Fruit fly (Drosophila melanogaster) whole organism, prepupa: Measurements from ENCODE around the gene CG34290.
A peak's percentile ranks its signal among the peaks of the same experiment; 100 is the strongest.

Experiments used
- Blimp-1 ChIP-seq: fragments of 200-800 bp; sonication (Bioruptor generic); optimal IDR thresholded peaks from 3 replicates; lab custom pipeline; 2017; ENCODE audit warnings: missing biosample characterization, missing genetic modification characterization, mild to moderate bottlenecking, moderate library complexity, missing genetic modification reagents
- CG10631 ChIP-seq: fragments of 200-800 bp; sonication (Bioruptor generic); optimal IDR thresholded peaks from 2 replicates; lab custom pipeline; 2016; ENCODE audit warnings: missing biosample characterization, missing genetic modification characterization
- CG10669 ChIP-seq: fragments of 200-800 bp; sonication (Bioruptor generic); optimal IDR thresholded peaks from 3 replicates; lab custom pipeline; 2018; ENCODE audit warnings: missing biosample characterization, mild to moderate bottlenecking, missing genetic modification characterization, moderate library complexity
- CG11294 ChIP-seq: fragments of 200-800 bp; sonication (Bioruptor generic); IDR thresholded peaks from 2 replicates; pipeline ENCODE4 v1.3.6; 2022; ENCODE audit warnings: missing biosample characterization, missing genetic modification characterization
- CG11902 ChIP-seq: fragments of 200-800 bp; sonication (Bioruptor generic); optimal IDR thresholded peaks from 3 replicates; lab custom pipeline; 2016; ENCODE audit warnings: missing biosample characterization, missing genetic modification characterization
- CG15336 ChIP-seq: fragments of 200-800 bp; sonication (Bioruptor generic); IDR thresholded peaks from 2 replicates; pipeline ENCODE4 v1.3.6; 2022; ENCODE audit warnings: missing biosample characterization, missing genetic modification characterization
- CG1621 ChIP-seq: fragments of 200-800 bp; sonication (Bioruptor generic); optimal IDR thresholded peaks from 3 replicates; lab custom pipeline; 2018; ENCODE audit warnings: missing biosample characterization, mild to moderate bottlenecking, missing genetic modification characterization
- CG16779 ChIP-seq: fragments of 200-800 bp; sonication (Bioruptor generic); optimal IDR thresholded peaks from 3 replicates; lab custom pipeline; 2017; ENCODE audit warnings: missing biosample characterization, mild to moderate bottlenecking, missing genetic modification characterization
- CG3032 ChIP-seq: fragments of 200-800 bp; optimal IDR thresholded peaks from 2 replicates; lab custom pipeline; 2019; ENCODE audit warnings: missing biosample characterization, mild to moderate bottlenecking, missing genetic modification characterization, moderate library complexity
- CG31627 ChIP-seq: fragments of 200-800 bp; sonication (Bioruptor generic); optimal IDR thresholded peaks from 3 replicates; lab custom pipeline; 2016; ENCODE audit warnings: missing biosample characterization, missing genetic modification characterization
- CG32006 ChIP-seq: fragments of 200-800 bp; sonication (Bioruptor generic); optimal IDR thresholded peaks from 3 replicates; lab custom pipeline; 2017; ENCODE audit warnings: missing biosample characterization, mild to moderate bottlenecking, missing genetic modification characterization
- CG34406 ChIP-seq: fragments of 200-800 bp; sonication (Bioruptor generic); optimal IDR thresholded peaks from 3 replicates; lab custom pipeline; 2016; ENCODE audit warnings: missing biosample characterization, missing genetic modification characterization
- CG6163 ChIP-seq: fragments of 200-800 bp; sonication (Bioruptor generic); IDR thresholded peaks from 3 replicates; pipeline ENCODE4 v1.3.6; 2022; ENCODE audit warnings: missing biosample characterization, missing genetic modification characterization
- CG6276 ChIP-seq: fragments of 200-800 bp; sonication (Bioruptor generic); optimal IDR thresholded peaks from 2 replicates; lab custom pipeline; 2017; ENCODE audit warnings: missing biosample characterization, mild to moderate bottlenecking, missing genetic modification characterization
- CG6792 ChIP-seq: fragments of 200-800 bp; sonication (Bioruptor generic); optimal IDR thresholded peaks from 3 replicates; lab custom pipeline; 2016; ENCODE audit warnings: missing biosample characterization, missing genetic modification characterization
- CG6854 ChIP-seq: fragments of 200-800 bp; sonication (Bioruptor generic); optimal IDR thresholded peaks from 2 replicates; lab custom pipeline; 2017; ENCODE audit warnings: missing biosample characterization, mild to moderate bottlenecking, missing genetic modification characterization
- CG7368 ChIP-seq: fragments of 200-800 bp; sonication (Bioruptor generic); optimal IDR thresholded peaks from 3 replicates; lab custom pipeline; 2016; ENCODE audit warnings: missing biosample characterization, missing genetic modification characterization
- CG8119 ChIP-seq: fragments of 200-800 bp; sonication (Bioruptor generic); IDR thresholded peaks from 3 replicates; pipeline ENCODE4 v1.3.6; 2022; ENCODE audit warnings: missing biosample characterization, missing genetic modification characterization
- CG8319 ChIP-seq: fragments of 200-800 bp; sonication (Bioruptor generic); optimal IDR thresholded peaks from 3 replicates; lab custom pipeline; 2016; ENCODE audit warnings: missing biosample characterization, missing genetic modification characterization
- CG9139 ChIP-seq: fragments of 200-800 bp; sonication (Bioruptor generic); optimal IDR thresholded peaks from 3 replicates; lab custom pipeline; 2017; ENCODE audit warnings: missing biosample characterization, mild to moderate bottlenecking, missing genetic modification characterization
- Eip75B ChIP-seq: fragments of 200-800 bp; sonication (Bioruptor generic); optimal IDR thresholded peaks from 3 replicates; lab custom pipeline; 2016; ENCODE audit warnings: missing biosample characterization, missing genetic modification characterization
- Eip78C ChIP-seq: fragments of 200-800 bp; sonication (Bioruptor generic); peaks from one replicate; lab custom pipeline; 2016; ENCODE audit warnings: missing biosample characterization, missing genetic modification characterization
- Eip93F ChIP-seq: fragments of 200-800 bp; sonication (Bioruptor generic); optimal IDR thresholded peaks from 2 replicates; lab custom pipeline; 2016; ENCODE audit warnings: missing biosample characterization, mild to moderate bottlenecking, missing genetic modification characterization
- Ets21C ChIP-seq: fragments of 200-800 bp; sonication (Bioruptor generic); optimal IDR thresholded peaks from 3 replicates; lab custom pipeline; 2016; ENCODE audit warnings: missing biosample characterization, missing genetic modification characterization
- Gug ChIP-seq: fragments of 200-800 bp; sonication (Bioruptor generic); IDR thresholded peaks from 2 replicates; pipeline ENCODE4 v1.3.6; 2022; ENCODE audit warnings: missing biosample characterization, missing genetic modification characterization
- Hr38 ChIP-seq: sonication (Bioruptor generic); optimal IDR thresholded peaks from 2 replicates; lab custom pipeline; 2016; ENCODE audit warnings: missing biosample characterization, missing genetic modification characterization
- Hr39 ChIP-seq: fragments of 200-800 bp; sonication (Bioruptor generic); optimal IDR thresholded peaks from 2 replicates; lab custom pipeline; 2016; ENCODE audit warnings: missing biosample characterization, missing genetic modification characterization
- Hr4 ChIP-seq: fragments of 200-800 bp; sonication (Bioruptor generic); optimal IDR thresholded peaks from 3 replicates; lab custom pipeline; 2016; ENCODE audit warnings: missing biosample characterization, missing genetic modification characterization
- Lpt ChIP-seq: fragments of 200-800 bp; sonication (Bioruptor generic); optimal IDR thresholded peaks from 3 replicates; lab custom pipeline; 2016; ENCODE audit warnings: missing biosample characterization, missing genetic modification characterization
- Met ChIP-seq: fragments of 200-800 bp; sonication (Bioruptor generic); optimal IDR thresholded peaks from 3 replicates; lab custom pipeline; 2016; ENCODE audit warnings: missing biosample characterization, missing genetic modification characterization
- Smox ChIP-seq: fragments of 200-800 bp; sonication (Bioruptor generic); optimal IDR thresholded peaks from 3 replicates; lab custom pipeline; 2016; ENCODE audit warnings: missing biosample characterization, missing genetic modification characterization
- achi ChIP-seq: fragments of 200-800 bp; sonication (Bioruptor generic); optimal IDR thresholded peaks from 3 replicates; lab custom pipeline; 2016; ENCODE audit warnings: missing biosample characterization, missing genetic modification characterization
- acj6 ChIP-seq: fragments of 200-800 bp; sonication (Bioruptor generic); optimal IDR thresholded peaks from 3 replicates; lab custom pipeline; 2016; ENCODE audit warnings: missing biosample characterization, missing genetic modification characterization
- dac ChIP-seq: fragments of 200-800 bp; sonication (Bioruptor generic); optimal IDR thresholded peaks from 2 replicates; lab custom pipeline; 2017; ENCODE audit warnings: missing biosample characterization, mild to moderate bottlenecking, missing genetic modification characterization
- dsx ChIP-seq: fragments of 200-800 bp; optimal IDR thresholded peaks from 3 replicates; lab custom pipeline; 2019; ENCODE audit warnings: missing biosample characterization, mild to moderate bottlenecking, missing genetic modification characterization, moderate library complexity; ENCODE audit not compliant: poor library complexity, severe bottlenecking
- fd85E ChIP-seq: fragments of 200-800 bp; sonication (Bioruptor generic); optimal IDR thresholded peaks from 3 replicates; lab custom pipeline; 2016; ENCODE audit warnings: missing biosample characterization, missing genetic modification characterization
- fkh ChIP-seq: fragments of 200-800 bp; sonication (Bioruptor generic); optimal IDR thresholded peaks from 3 replicates; lab custom pipeline; 2017; ENCODE audit warnings: missing biosample characterization, mild to moderate bottlenecking, missing genetic modification characterization, moderate library complexity
- lz ChIP-seq: fragments of 200-800 bp; sonication (Bioruptor generic); optimal IDR thresholded peaks from 3 replicates; lab custom pipeline; 2016; ENCODE audit warnings: missing biosample characterization, missing genetic modification characterization
- pdm3 ChIP-seq: fragments of 200-800 bp; sonication (Bioruptor generic); optimal IDR thresholded peaks from 3 replicates; lab custom pipeline; 2016; ENCODE audit warnings: missing biosample characterization, missing genetic modification characterization
- ss ChIP-seq, 2 experiments: fragments of 200-800 bp; sonication (Bioruptor generic); optimal IDR thresholded peaks; 2 replicates in 1 of 2; 3 replicates in 1 of 2; lab custom pipeline; 2017 to 2018; ENCODE audit warnings: mild to moderate bottlenecking in 2 of 2, missing biosample characterization in 2 of 2, missing genetic modification characterization in 2 of 2, moderate library complexity in 1 of 2
- svp ChIP-seq: fragments of 200-800 bp; sonication (Bioruptor generic); peaks from one replicate; lab custom pipeline; 2016; ENCODE audit warnings: missing biosample characterization, missing genetic modification characterization
- topi ChIP-seq: fragments of 200-800 bp; sonication (Bioruptor generic); optimal IDR thresholded peaks from 3 replicates; lab custom pipeline; 2016; ENCODE audit warnings: missing biosample characterization, missing genetic modification characterization
- vri ChIP-seq: fragments of 200-800 bp; sonication (Bioruptor generic); optimal IDR thresholded peaks from 3 replicates; lab custom pipeline; 2016; ENCODE audit warnings: missing biosample characterization, mild to moderate bottlenecking, missing genetic modification characterization

Gene CG34290

dm6 chr3R:24293171-24293570 lies 3.6 kb upstream of the CG34290 start:
- TF ChIP-seq acj6 (GFP tag; lab: Kevin White, UChicago) (no peak), CG8319 (GFP tag; lab: Kevin White, UChicago) (no peak), fkh (peak; percentile 50)
- TF ChIP-seq, all 60 proteins: peak for 1

- peak; percentile 5 for TF ChIP-seq CG6276
- no peak for TF ChIP-seq CG11294 (GFP tag; lab: Robert Waterston, UW)
- peak; percentile 5 for TF ChIP-seq CG6854 (GFP tag; lab: Kevin White, UChicago)
- TF ChIP-seq Eip78C (GFP tag; lab: Kevin White, UChicago): peak; percentile 30
- TF ChIP-seq Hr38: no peak
- TF ChIP-seq CG6792 (GFP tag; lab: Kevin White, UChicago): no peak
- TF ChIP-seq CG9139 (GFP tag; lab: Kevin White, UChicago): peak; percentile 32
- peak; percentile 58 to 70 for TF ChIP-seq ss (GFP tag; optimal IDR thresholded peaks at IDR 0.05; lab: Kevin White, UChicago)
- TF ChIP-seq CG8119 (GFP tag; lab: Robert Waterston, UW): no peak
- TF ChIP-seq svp (GFP tag; lab: Kevin White, UChicago): peak; percentile 82
Observed at dm6 chr3R:24287157-24287556, 2.5 kb downstream of the CG34290 start.

- TF ChIP-seq Met (GFP tag; lab: Kevin White, UChicago): no peak
- TF ChIP-seq topi (GFP tag; lab: Kevin White, UChicago): no peak
- peak; percentile 5 for TF ChIP-seq dsx
- no peak for TF ChIP-seq CG15336 (GFP tag; lab: Robert Waterston, UW)
- peak; percentile 96 for TF ChIP-seq svp (GFP tag; lab: Kevin White, UChicago)
- no peak for TF ChIP-seq CG6854 (GFP tag; lab: Kevin White, UChicago)
- TF ChIP-seq Eip75B (GFP tag; lab: Kevin White, UChicago): no peak
- TF ChIP-seq CG32006 (GFP tag; lab: Kevin White, UChicago): no peak
- no peak for TF ChIP-seq Eip93F (GFP tag; lab: Kevin White, UChicago)
- TF ChIP-seq Blimp-1 (GFP tag; lab: Kevin White, UChicago): no peak
- TF ChIP-seq ss (GFP tag; optimal IDR thresholded peaks at IDR 0.05; lab: Kevin White, UChicago): peak in 1 of 2 experiments; percentile 42
- TF ChIP-seq CG11902 (GFP tag; lab: Kevin White, UChicago): no peak
- TF ChIP-seq CG1621 (tag; lab: Kevin White, UChicago): peak; percentile 11
- TF ChIP-seq CG9139 (GFP tag; lab: Kevin White, UChicago): no peak
- TF ChIP-seq fd85E: no peak
- TF ChIP-seq Ets21C (GFP tag; lab: Kevin White, UChicago): no peak
- TF ChIP-seq Eip78C (GFP tag; lab: Kevin White, UChicago): peak; percentile 20
- TF ChIP-seq achi (GFP tag; lab: Kevin White, UChicago): no peak
Observed at dm6 chr3R:24285423-24285822, 4.2 kb downstream of the CG34290 start.

dm6 chr3R:24284164-24284563 lies 5.5 kb downstream of the CG34290 start:
- TF ChIP-seq CG10631 (GFP tag; lab: Kevin White, UChicago) (no peak), lz (no peak), achi (GFP tag; lab: Kevin White, UChicago) (no peak), svp (GFP tag; lab: Kevin White, UChicago) (peak; percentile 78), CG10669 (GFP tag; lab: Kevin White, UChicago) (no peak), vri (GFP tag; lab: Kevin White, UChicago) (no peak)

- no peak for TF ChIP-seq dac
- peak; percentile 42 for TF ChIP-seq CG16779 (tag; lab: Kevin White, UChicago)
- no peak for TF ChIP-seq lz
- TF ChIP-seq CG32006 (GFP tag; lab: Kevin White, UChicago): peak; percentile 36
- TF ChIP-seq pdm3 (GFP tag; lab: Kevin White, UChicago): no peak
- TF ChIP-seq topi (GFP tag; lab: Kevin White, UChicago): no peak
- TF ChIP-seq CG6276: peak; percentile 79
- TF ChIP-seq CG1621 (tag; lab: Kevin White, UChicago): peak; percentile 6
- no peak for TF ChIP-seq CG11902 (GFP tag; lab: Kevin White, UChicago)
- TF ChIP-seq CG7368: no peak
- TF ChIP-seq CG3032 (tag; lab: Kevin White, UChicago): no peak
- TF ChIP-seq Hr4 (GFP tag; lab: Kevin White, UChicago): no peak
- no peak for TF ChIP-seq CG34406 (GFP tag; lab: Kevin White, UChicago)
- TF ChIP-seq CG6163: peak; percentile 27; the same call in 1 of the 3 replicates
- TF ChIP-seq Lpt (GFP tag; lab: Kevin White, UChicago): peak; percentile 2
- peak; percentile 60 for TF ChIP-seq svp (GFP tag; lab: Kevin White, UChicago)
- no peak for TF ChIP-seq CG31627 (GFP tag; lab: Kevin White, UChicago)
- no peak for TF ChIP-seq Smox (GFP tag; lab: Kevin White, UChicago)
- no peak for TF ChIP-seq fkh
- no peak for TF ChIP-seq Eip93F (GFP tag; lab: Kevin White, UChicago)
- TF ChIP-seq CG11294 (GFP tag; lab: Robert Waterston, UW): peak; percentile 14; the same call in 1 of the 2 replicates
- TF ChIP-seq Gug (GFP tag; lab: Robert Waterston, UW): peak; percentile 43
- TF ChIP-seq Hr39: no peak
Observed at dm6 chr3R:24283582-24284085, 6.0 kb downstream of the CG34290 start, which contains the start of gene CG6356. Gene CG6356 (plus strand): TSS chr3R:24283955.
